Fruit fly (Drosophila melanogaster) whole organism, prepupa: Measurements from ENCODE around the gene CG12056.

ENCODE experiments used
- Blimp-1 ChIP-seq: fragments of 200-800 bp; sonication (Bioruptor generic); optimal IDR thresholded peaks from 3 replicates; lab custom pipeline; 2017; ENCODE audit warnings: missing biosample characterization, missing genetic modification characterization, mild to moderate bottlenecking, moderate library complexity, missing genetic modification reagents
- CG16779 ChIP-seq: fragments of 200-800 bp; sonication (Bioruptor generic); optimal IDR thresholded peaks from 3 replicates; lab custom pipeline; 2017; ENCODE audit warnings: missing biosample characterization, mild to moderate bottlenecking, missing genetic modification characterization
- Gug ChIP-seq: fragments of 200-800 bp; sonication (Bioruptor generic); IDR thresholded peaks from 2 replicates; pipeline ENCODE4 v1.3.6; 2022; ENCODE audit warnings: missing biosample characterization, missing genetic modification characterization

DNA sequence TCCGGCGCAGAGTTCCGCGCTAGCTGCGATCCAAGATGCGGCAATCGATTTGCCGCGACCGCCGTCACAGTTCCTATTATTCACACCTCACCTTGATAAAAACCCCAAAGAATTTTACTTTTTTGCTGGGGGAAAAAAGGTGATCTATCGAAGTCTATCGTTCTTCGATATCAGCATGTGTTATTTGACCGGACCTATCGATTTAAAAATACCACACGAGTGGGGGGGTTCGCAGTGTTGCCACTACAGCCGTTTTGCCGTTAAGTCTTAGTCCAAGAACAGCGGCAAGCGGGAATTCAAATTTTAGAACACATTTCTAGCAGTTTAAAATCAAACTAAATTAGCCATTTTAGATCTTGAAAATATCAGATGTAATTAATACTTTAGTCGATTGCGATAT, 39.7 kb downstream of the CG12056 start, which contains the start of gene CG12121:
- no peak for TF ChIP-seq CG16779 (tag; lab: Kevin White, UChicago)
- no peak for TF ChIP-seq Gug (GFP tag; lab: Robert Waterston, UW)
- no peak for TF ChIP-seq Blimp-1
